Worm (Caenorhabditis elegans): ENCODE measurements around the gene adt-1.

Gene adt-1

ce11 chrX:12670385-12670784, 8.2 kb upstream of the adt-1 start (continued):
- TF ChIP-seq lin-54 (GFP tag; optimal IDR thresholded peaks at IDR 0.05) = peak; percentile 43
- no peak for TF ChIP-seq ztf-3 (GFP tag; optimal IDR thresholded peaks at IDR 0.05)
- TF ChIP-seq F52B5.7 (tag; optimal IDR thresholded peaks at IDR 0.05) = no peak
- TF ChIP-seq lin-26 (GFP tag; IDR thresholded peaks at IDR 0.05) = no peak
- peak; percentile 41 for TF ChIP-seq attf-5 (GFP tag; optimal IDR thresholded peaks at IDR 0.05)
- peak; percentile 85; the same call in 1 of the 2 replicates for TF ChIP-seq hmg-1.2 (GFP tag; IDR thresholded peaks at IDR 0.05)
- no peak for TF ChIP-seq snpc-1.3 (tag; optimal IDR thresholded peaks at IDR 0.05; ENCODE audit: insufficient read depth)
- TF ChIP-seq ZK185.1 (tag; optimal IDR thresholded peaks at IDR 0.05; ENCODE audit: poor library complexity, severe bottlenecking) = peak; percentile 20
- 0 out of 2 replicates have a peak, but pooled peaks have one; percentile 30 for TF ChIP-seq egrh-3 (GFP tag; IDR thresholded peaks at IDR 0.05)
- peak; percentile 46 for TF ChIP-seq pbrm-1 (GFP tag; IDR thresholded peaks at IDR 0.05)
- 0 out of 2 replicates have a peak, but pooled peaks have one; percentile 28 for TF ChIP-seq K11D2.4 (GFP tag; IDR thresholded peaks at IDR 0.05)
- peak; percentile 48 for TF ChIP-seq tbp1 (GFP tag; optimal IDR thresholded peaks at IDR 0.05)
- TF ChIP-seq lir-1 (GFP tag; conservative IDR thresholded peaks at IDR 0.05) = no peak
- TF ChIP-seq rpc-1 (optimal IDR thresholded peaks at IDR 0.05) = no peak
- no peak for TF ChIP-seq rpc-1 (tag; optimal IDR thresholded peaks at IDR 0.05)
- TF ChIP-seq rcor-1 (GFP tag; IDR thresholded peaks at IDR 0.05) = peak; percentile 39; the same call in 1 of the 2 replicates
- TF ChIP-seq athp-1 (tag; optimal IDR thresholded peaks at IDR 0.05) = no peak
- no peak for TF ChIP-seq snpc-4 (GFP tag; optimal IDR thresholded peaks at IDR 0.05)
- peak in 3 of 4 experiments; percentile 18 to 46 (median 38) for TF ChIP-seq snpc-4 (tag; optimal IDR thresholded peaks at IDR 0.05)
- TF ChIP-seq nhr-80 (tag; optimal IDR thresholded peaks at IDR 0.05) = peak; percentile 57
- no peak for TF ChIP-seq dpff-1 (tag; optimal IDR thresholded peaks at IDR 0.05)
- TF ChIP-seq nfyb-1 (GFP tag; IDR thresholded peaks at IDR 0.05) = peak; percentile 72; the same call in 1 of the 2 replicates
- TF ChIP-seq rec-8 (tag; optimal IDR thresholded peaks at IDR 0.05) = no peak
- TF ChIP-seq tlf-1 (GFP tag; optimal IDR thresholded peaks at IDR 0.05) = no peak
- no peak for TF ChIP-seq F57C9.4 (tag; optimal IDR thresholded peaks at IDR 0.05)
- peak; percentile 85 for TF ChIP-seq lin-40 (tag; optimal IDR thresholded peaks at IDR 0.05)
- TF ChIP-seq Y56A3A.18 (GFP tag; IDR thresholded peaks at IDR 0.05) = 0 out of 2 replicates have a peak, but pooled peaks have one; percentile 36
- TF ChIP-seq gei-17 (GFP tag; optimal IDR thresholded peaks at IDR 0.05) = no peak
- no peak for TF ChIP-seq nhr-179 (tag; optimal IDR thresholded peaks at IDR 0.05)
- TF ChIP-seq ceh-27 (GFP tag; optimal IDR thresholded peaks at IDR 0.05) = peak; percentile 71
- peak; percentile 40; the same call in 1 of the 2 replicates for TF ChIP-seq cebp-1 (GFP tag; IDR thresholded peaks at IDR 0.05)
- TF ChIP-seq cebp-1 (tag; optimal IDR thresholded peaks at IDR 0.05) = peak; percentile 87
- no peak for TF ChIP-seq ztf-6 (GFP tag; IDR thresholded peaks at IDR 0.05)
- no peak for TF ChIP-seq ztf-22 (GFP tag; optimal IDR thresholded peaks at IDR 0.05)
- TF ChIP-seq nfya-1 (tag; optimal IDR thresholded peaks at IDR 0.05; ENCODE audit: borderline replicate concordance, insufficient read depth) = no peak
- 0 out of 2 replicates have a peak, but pooled peaks have one; percentile 17 for TF ChIP-seq ceh-100 (GFP tag; IDR thresholded peaks at IDR 0.05)
- peak; percentile 28 for TF ChIP-seq madf-10 (tag; optimal IDR thresholded peaks at IDR 0.05)
- TF ChIP-seq ztf-18 (tag; optimal IDR thresholded peaks at IDR 0.05) = no peak
- TF ChIP-seq B0336.3 (GFP tag; IDR thresholded peaks at IDR 0.05) = peak; percentile 69; the same call in 1 of the 2 replicates
- TF ChIP-seq ekl-4 (GFP tag; IDR thresholded peaks at IDR 0.05) = peak; percentile 47; the same call in 1 of the 2 replicates
- no peak for TF ChIP-seq unc-62 (GFP tag; optimal IDR thresholded peaks at IDR 0.05)
- peak; percentile 56 for TF ChIP-seq mcd-1 (GFP tag; IDR thresholded peaks at IDR 0.05)
- TF ChIP-seq B0035.1 (tag; optimal IDR thresholded peaks at IDR 0.05) = peak; percentile 48
